Worm (Caenorhabditis elegans): ENCODE measurements around the gene M01B2.8.
"Not testable (repeated sequence)": the region's sequence is repeated elsewhere in the genome, so short reads cannot be mapped to it uniquely, and the experiment has no call there.

- not testable (repeated sequence) for TF ChIP-seq nhr-11, che-1, pqm-1, pat-9, tbx-2 (tag; optimal IDR thresholded peaks at IDR 0.05)
Measured at ce11 chrV:15262336-15262735, 2.3 kb downstream of the M01B2.8 start, which contains the start of gene M01B2.10.

Measured in whole organism, late embryonic.